Fruit fly (Drosophila melanogaster): ENCODE measurements around the gene gammaTub23C.

DNA sequence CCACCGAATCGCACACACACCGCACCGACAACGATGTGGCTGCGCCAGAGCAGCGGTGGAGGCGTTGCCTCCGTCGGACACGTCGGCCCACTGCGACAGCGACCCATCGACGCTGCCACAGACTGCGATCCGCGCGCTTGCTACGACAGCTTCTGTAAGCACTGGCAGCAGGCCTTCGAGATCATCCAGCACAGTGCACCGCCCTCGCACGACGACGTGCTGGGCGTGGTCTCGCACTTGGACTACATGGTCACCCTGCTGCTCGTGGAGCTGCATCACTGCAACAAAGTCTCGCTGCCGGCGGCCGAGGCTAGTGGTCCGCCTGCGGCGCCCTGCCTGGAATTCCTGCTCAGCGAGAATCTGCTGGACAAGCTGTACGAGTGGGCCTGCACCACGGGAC is 21.0 kb downstream of the gammaTub23C start:
- TF ChIP-seq chinmo (GFP tag; IDR thresholded peaks at IDR 0.05; ENCODE audit: partially characterized antibody) (no peak), pita (GFP tag; optimal IDR thresholded peaks at IDR 0.05) (no peak), Fer3 (tag; optimal IDR thresholded peaks at IDR 0.05) (no peak), amos (GFP tag; IDR thresholded peaks at IDR 0.05; ENCODE audit: partially characterized antibody) (no peak), Pdp1 (GFP tag; optimal IDR thresholded peaks at IDR 0.05) (no peak), CG14710 (tag; optimal IDR thresholded peaks at IDR 0.05) (no peak)
